Fruit fly (Drosophila melanogaster): Measurements from ENCODE around the gene CG13318.

DNA sequence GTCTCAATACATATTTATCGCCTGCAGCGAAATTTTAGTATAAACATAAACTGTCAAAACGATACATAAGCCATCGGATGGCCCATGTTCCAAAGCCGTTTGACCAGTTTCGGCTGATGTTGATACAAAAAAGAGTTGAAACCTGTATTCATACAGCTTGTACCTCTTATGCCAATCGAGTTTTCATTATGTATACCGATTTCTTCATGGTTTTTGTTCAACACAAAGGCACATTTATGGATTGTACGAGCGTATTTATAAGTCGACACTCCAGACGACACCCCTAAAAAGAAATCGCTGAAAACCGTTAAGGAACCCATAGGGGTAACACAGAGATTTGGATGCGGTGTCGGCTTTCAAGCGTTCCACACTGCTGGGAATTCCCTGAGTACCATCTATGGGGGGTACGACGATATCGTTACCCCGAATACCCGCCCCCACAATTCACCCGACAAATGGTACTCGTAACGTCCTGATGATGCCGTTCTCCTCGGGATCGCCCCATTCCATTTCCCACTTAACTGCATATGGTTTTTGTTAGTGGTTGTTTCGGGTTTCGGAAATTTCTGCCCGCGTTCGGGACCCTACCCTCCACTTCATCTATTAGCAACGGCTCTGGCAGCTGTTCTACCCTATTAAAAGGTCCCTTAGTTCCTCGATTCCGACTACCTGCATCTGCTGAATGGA lies 35.5 kb upstream of the CG13318 start:
- TF ChIP-seq CG11723 (GFP tag; optimal IDR thresholded peaks at IDR 0.05), result no peak
- no peak for TF ChIP-seq az2 (GFP tag; optimal IDR thresholded peaks at IDR 0.05)
- TF ChIP-seq kay (GFP tag; optimal IDR thresholded peaks at IDR 0.05), result no peak
- TF ChIP-seq ssp (GFP tag; IDR thresholded peaks at IDR 0.05), result no peak
- no peak for TF ChIP-seq Nf-YC (tag; optimal IDR thresholded peaks at IDR 0.05)
- no peak for TF ChIP-seq Dfd (GFP tag; optimal IDR thresholded peaks at IDR 0.05)
- TF ChIP-seq CG1832 (GFP tag; optimal IDR thresholded peaks at IDR 0.05), result no peak
- TF ChIP-seq gem (tag; optimal IDR thresholded peaks at IDR 0.05), result no peak
- no peak for TF ChIP-seq CG8281 (tag; optimal IDR thresholded peaks at IDR 0.05)
- no peak for TF ChIP-seq CG15011 (GFP tag; optimal IDR thresholded peaks at IDR 0.05)
- no peak for TF ChIP-seq Dad (GFP tag; optimal IDR thresholded peaks at IDR 0.05)

Data from whole organism, embryonic.